Worm (Caenorhabditis elegans): ENCODE data around the gene C15F1.5.

- no peak for TF ChIP-seq nfya-1 (tag; optimal IDR thresholded peaks at IDR 0.05; ENCODE audit: insufficient read depth)
- no peak for TF ChIP-seq daf-12 (tag; optimal IDR thresholded peaks at IDR 0.05)
- TF ChIP-seq nhr-12 (tag; optimal IDR thresholded peaks at IDR 0.05) = no peak
- no peak for TF ChIP-seq nhr-11 (tag; optimal IDR thresholded peaks at IDR 0.05)
- TF ChIP-seq aly-2 (tag; optimal IDR thresholded peaks at IDR 0.05) = no peak
- TF ChIP-seq ztf-11 (tag; optimal IDR thresholded peaks at IDR 0.05) = no peak
- TF ChIP-seq nhr-77 (tag; optimal IDR thresholded peaks at IDR 0.05) = no peak
- peak; percentile 31 for TF ChIP-seq pha-4 (tag; optimal IDR thresholded peaks at IDR 0.05)
- no peak for TF ChIP-seq elt-3 (tag; optimal IDR thresholded peaks at IDR 0.05)
- no peak for TF ChIP-seq skn-1 (tag; optimal IDR thresholded peaks at IDR 0.05)
- peak; percentile 2 for TF ChIP-seq ama-1 (optimal IDR thresholded peaks at IDR 0.05)
These were observed 1.8 kb upstream of the C15F1.5 start, which contains the start of gene art-1 for ce11 chrII:6972185-6972737.

Data from whole organism, L3 larva.